Worm (Caenorhabditis elegans): Measurements from ENCODE around the gene C14A4.8.

- no peak for TF ChIP-seq jun-1 (tag; optimal IDR thresholded peaks at IDR 0.05)
- no peak for TF ChIP-seq ceh-82 (tag; optimal IDR thresholded peaks at IDR 0.05)
- no peak for TF ChIP-seq ztf-11 (tag; optimal IDR thresholded peaks at IDR 0.05)
- TF ChIP-seq skn-1 (tag; optimal IDR thresholded peaks at IDR 0.05) = no peak
- TF ChIP-seq aly-2 (tag; optimal IDR thresholded peaks at IDR 0.05) = no peak
Observed at ce11 chrII:10607238-10607961, 9.5 kb upstream of the C14A4.8 start, which contains the start of gene ccm-3.
